Fruit fly (Drosophila melanogaster): ENCODE data around the gene CG31102.
A peak's percentile ranks its signal among the peaks of the same experiment; 100 is the strongest.

CG31102 gene

DNA sequence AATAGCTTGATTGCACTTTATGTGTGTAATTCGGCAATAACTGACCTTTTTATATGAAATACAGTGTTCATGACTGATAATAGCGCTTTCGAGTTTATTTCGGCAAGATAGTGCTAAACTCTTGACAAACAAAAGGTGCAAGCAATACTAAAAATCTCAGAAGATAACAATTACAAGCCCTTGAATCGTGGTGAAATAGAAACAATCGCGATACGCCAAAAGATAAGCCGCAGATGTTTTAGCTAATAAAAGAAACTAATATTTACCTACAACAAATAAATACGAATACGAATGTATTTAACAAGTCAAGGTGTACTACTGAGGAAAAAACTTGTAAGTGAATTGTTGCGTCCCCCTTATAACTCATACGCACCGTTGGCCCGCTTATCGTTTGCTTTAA, 20.1 kb downstream of the CG31102 start:
- TF ChIP-seq CTCF (optimal IDR thresholded peaks at IDR 0.05), result no peak
- TF ChIP-seq CG8478 (optimal IDR thresholded peaks at IDR 0.05), result no peak

- TF ChIP-seq CG8478 (optimal IDR thresholded peaks at IDR 0.05) (no peak), CTCF (optimal IDR thresholded peaks at IDR 0.05) (no peak)
Measured at dm6 chr3R:25273537-25273936, 21.9 kb downstream of the CG31102 start, which contains the start of gene CG11878. CG11878 (plus strand) TSS chr3R:25273837.

dm6 chr3R:25269909-25270308, 25.5 kb downstream of the CG31102 start, which contains the start of the genes CG11889 and CG11891:
CG11889 (plus strand) TSS chr3R:25270209.
CG11891 (plus strand) TSS chr3R:25270209.
- TF ChIP-seq CTCF (optimal IDR thresholded peaks at IDR 0.05) (no peak), CG8478 (optimal IDR thresholded peaks at IDR 0.05) (no peak)

- TF ChIP-seq CG8478 (optimal IDR thresholded peaks at IDR 0.05) (no peak), CTCF (optimal IDR thresholded peaks at IDR 0.05) (no peak)
Measured at dm6 chr3R:25266751-25267150, 28.6 kb downstream of the CG31102 start.

dm6 chr3R:25265589-25266201, 29.7 kb downstream of the CG31102 start, which contains the start of the genes GlnRS and RIOK2:
GlnRS (minus strand) TSS chr3R:25265721.
RIOK2 (plus strand) TSS chr3R:25265844.
- TF ChIP-seq CTCF (optimal IDR thresholded peaks at IDR 0.05) (peak; percentile 0 to 51), CG8478 (optimal IDR thresholded peaks at IDR 0.05) (no peak)

- no peak for TF ChIP-seq CG8478 (optimal IDR thresholded peaks at IDR 0.05)
- TF ChIP-seq CTCF (optimal IDR thresholded peaks at IDR 0.05), result no peak
Measured at dm6 chr3R:25262322-25262761, 33.1 kb downstream of the CG31102 start, which contains the start of the genes Kdsr and CG11858. Kdsr (minus strand) TSS chr3R:25262498. CG11858 (plus strand) TSS chr3R:25262741.

dm6 chr3R:25260670-25261069, 34.7 kb downstream of the CG31102 start:
- no peak for TF ChIP-seq CTCF (optimal IDR thresholded peaks at IDR 0.05)
- TF ChIP-seq CG8478 (optimal IDR thresholded peaks at IDR 0.05), result no peak

dm6 chr3R:25258628-25259240, 36.7 kb downstream of the CG31102 start, which contains the start of gene CG11857:
CG11857 (plus strand) TSS chr3R:25258898.
- TF ChIP-seq CTCF (optimal IDR thresholded peaks at IDR 0.05), result peak; percentile 7 to 17
- no peak for TF ChIP-seq CG8478 (optimal IDR thresholded peaks at IDR 0.05)

- TF ChIP-seq CTCF (optimal IDR thresholded peaks at IDR 0.05) (peak; percentile 8 to 30), CG8478 (optimal IDR thresholded peaks at IDR 0.05) (no peak)
Measured at dm6 chr3R:25249145-25250141, 46.0 kb downstream of the CG31102 start, which contains the start of gene Nup358. Nup358 (plus strand) TSS chr3R:25249348.

dm6 chr3R:25247379-25247869, 48.0 kb downstream of the CG31102 start, which contains the start of the genes RpS27 and Nup37:
RpS27 (minus strand) TSS chr3R:25247514.
Nup37 (plus strand) TSS chr3R:25247658.
- TF ChIP-seq CTCF (optimal IDR thresholded peaks at IDR 0.05) (peak in 1 of 2 experiments; percentile 31), CG8478 (optimal IDR thresholded peaks at IDR 0.05) (no peak)

- TF ChIP-seq CG8478 (optimal IDR thresholded peaks at IDR 0.05) (no peak), CTCF (optimal IDR thresholded peaks at IDR 0.05) (peak; percentile 34 to 61)
Measured at dm6 chr3R:25245052-25245813, 50.2 kb downstream of the CG31102 start, which contains the start of gene bam. bam (minus strand) TSS chr3R:25245109.
